Fruit fly (Drosophila melanogaster) whole organism, pupa: ENCODE measurements around the gene pps.

ENCODE experiments used
- CG10348 ChIP-seq: fragments of 200-800 bp; sonication (Bioruptor generic); IDR thresholded peaks from 2 replicates; pipeline ENCODE4 v1.3.6; 2022; ENCODE audit warnings: missing biosample characterization, missing genetic modification characterization
- CG13204 ChIP-seq: fragments of 200-800 bp; sonication (Bioruptor generic); optimal IDR thresholded peaks from 2 replicates; lab custom pipeline; 2018; ENCODE audit warnings: missing biosample characterization, mild to moderate bottlenecking, missing genetic modification characterization, moderate library complexity
- CG14655 ChIP-seq: fragments of 200-800 bp; sonication (Bioruptor generic); optimal IDR thresholded peaks from 3 replicates; lab custom pipeline; 2017; ENCODE audit warnings: mild to moderate bottlenecking, missing biosample characterization, missing genetic modification reagents, missing genetic modification characterization
- CG15710 ChIP-seq: fragments of 200-800 bp; sonication (Bioruptor generic); optimal IDR thresholded peaks from 2 replicates; lab custom pipeline; 2018; ENCODE audit warnings: missing biosample characterization, mild to moderate bottlenecking, missing genetic modification characterization, moderate library complexity
- CG17806 ChIP-seq: fragments of 200-800 bp; sonication (Bioruptor generic); optimal IDR thresholded peaks from 2 replicates; lab custom pipeline; 2018; ENCODE audit warnings: missing biosample characterization, mild to moderate bottlenecking, missing genetic modification characterization, moderate library complexity
- CG4496 ChIP-seq: fragments of 200-800 bp; sonication (Bioruptor generic); IDR thresholded peaks from 3 replicates; pipeline ENCODE4 v1.3.6; 2022; ENCODE audit warnings: missing biosample characterization, missing genetic modification characterization
- CG8301 ChIP-seq: fragments of 200-800 bp; sonication (Bioruptor generic); optimal IDR thresholded peaks from 2 replicates; lab custom pipeline; 2018; ENCODE audit warnings: missing biosample characterization, mild to moderate bottlenecking, missing genetic modification characterization
- EcR ChIP-seq: fragments of 200-800 bp; sonication (Bioruptor generic); optimal IDR thresholded peaks from 3 replicates; lab custom pipeline; 2019; ENCODE audit warnings: missing biosample characterization, missing genetic modification characterization, mild to moderate bottlenecking, moderate library complexity, missing genetic modification reagents
- Pif1A ChIP-seq: fragments of 200-800 bp; sonication (Bioruptor generic); optimal IDR thresholded peaks from 3 replicates; lab custom pipeline; 2016; ENCODE audit warnings: missing biosample characterization, missing genetic modification characterization
- Pif1B ChIP-seq: fragments of 200-800 bp; sonication (Bioruptor generic); optimal IDR thresholded peaks from 3 replicates; lab custom pipeline; 2016; ENCODE audit warnings: missing biosample characterization, missing genetic modification characterization
- fd96Ca ChIP-seq: fragments of 200-800 bp; sonication (Bioruptor generic); IDR thresholded peaks from 3 replicates; pipeline ENCODE4 v1.3.6; 2022; ENCODE audit warnings: missing biosample characterization, missing genetic modification characterization
- gl ChIP-seq: fragments of 200-800 bp; sonication (Bioruptor generic); optimal IDR thresholded peaks from 2 replicates; lab custom pipeline; 2018; ENCODE audit warnings: missing biosample characterization, mild to moderate bottlenecking, missing genetic modification characterization
- rn ChIP-seq: fragments of 200-800 bp; sonication (Bioruptor generic); IDR thresholded peaks from 2 replicates; pipeline ENCODE4 v1.3.6; 2022; ENCODE audit warnings: missing biosample characterization, missing genetic modification characterization

DNA sequence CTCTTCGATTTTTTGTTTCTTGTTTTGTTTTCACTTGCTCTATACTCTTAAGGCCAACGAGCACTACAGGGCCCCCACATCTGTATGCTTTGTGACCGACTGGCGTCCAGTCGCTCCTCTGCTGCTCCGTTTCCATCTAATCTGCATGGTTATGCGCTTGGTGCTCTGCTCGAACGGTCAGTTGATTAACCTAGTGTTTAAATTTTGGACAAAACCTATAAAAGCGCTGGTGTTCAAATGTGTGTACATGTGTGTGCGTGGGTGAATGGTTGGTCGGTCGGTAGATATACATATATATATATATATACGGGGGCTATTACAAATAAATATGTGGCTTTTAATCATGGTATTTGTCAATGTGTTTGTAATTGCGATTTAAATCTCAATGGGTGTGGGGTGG, 10.4 kb downstream of the pps start:
- TF ChIP-seq CG8301 (tag; lab: Kevin White, UChicago) (no peak), Pif1B (GFP tag; lab: Kevin White, UChicago) (no peak), EcR (GFP tag; lab: Kevin White, UChicago) (peak; percentile 2), CG15710 (tag; lab: Kevin White, UChicago) (no peak), CG14655 (no peak), CG10348 (no peak), CG13204 (GFP tag; lab: Kevin White, UChicago) (no peak), CG4496 (no peak), gl (tag; lab: Kevin White, UChicago) (no peak), rn (GFP tag; lab: Robert Waterston, UW) (no peak), Pif1A (GFP tag; lab: Kevin White, UChicago) (no peak), CG17806 (no peak), fd96Ca (no peak)
